Fruit fly (Drosophila melanogaster) whole organism, adult: ENCODE results near the gene brk.

Experiments
- CG11617 ChIP-seq: fragments of 200-800 bp; sonication (Bioruptor generic); optimal IDR thresholded peaks from 2 replicates; lab custom pipeline; 2017; ENCODE audit warnings: mild to moderate bottlenecking, missing biosample characterization, missing genetic modification reagents, missing genetic modification characterization
- CG12768 ChIP-seq: fragments of 200-800 bp; sonication (Bioruptor generic); optimal IDR thresholded peaks from 2 replicates; lab custom pipeline; 2017; ENCODE audit warnings: missing biosample characterization, missing genetic modification characterization, mild to moderate bottlenecking, moderate library complexity, missing genetic modification reagents
- CG14711 ChIP-seq: fragments of 200-800 bp; sonication (Bioruptor generic); optimal IDR thresholded peaks from 2 replicates; lab custom pipeline; 2018; ENCODE audit warnings: missing biosample characterization, mild to moderate bottlenecking, missing genetic modification characterization, moderate library complexity
- CG1620 ChIP-seq: fragments of 200-800 bp; sonication (Bioruptor generic); optimal IDR thresholded peaks from 2 replicates; lab custom pipeline; 2016; ENCODE audit warnings: missing biosample characterization, missing genetic modification characterization
- CG33017 ChIP-seq: fragments of 200-800 bp; sonication (Bioruptor generic); optimal IDR thresholded peaks from 2 replicates; lab custom pipeline; 2018; ENCODE audit warnings: missing biosample characterization, mild to moderate bottlenecking, missing genetic modification characterization, moderate library complexity
- CG5204 ChIP-seq: fragments of 200-800 bp; sonication (Bioruptor generic); optimal IDR thresholded peaks from 2 replicates; lab custom pipeline; 2016; ENCODE audit warnings: missing biosample characterization, missing genetic modification characterization
- CG7045 ChIP-seq: fragments of 200-800 bp; sonication (Bioruptor generic); optimal IDR thresholded peaks from 2 replicates; lab custom pipeline; 2017; ENCODE audit warnings: missing biosample characterization, mild to moderate bottlenecking, missing genetic modification characterization
- CG7101 ChIP-seq: fragments of 200-800 bp; sonication (Bioruptor generic); optimal IDR thresholded peaks from 2 replicates; lab custom pipeline; 2018; ENCODE audit warnings: missing biosample characterization, mild to moderate bottlenecking, missing genetic modification characterization, moderate library complexity
- Clk ChIP-seq: fragments of 200-800 bp; sonication (Bioruptor generic); optimal IDR thresholded peaks from 2 replicates; lab custom pipeline; 2017; ENCODE audit warnings: missing biosample characterization, missing genetic modification characterization
- Crg-1 ChIP-seq: fragments of 200-800 bp; sonication (Bioruptor generic); optimal IDR thresholded peaks from 2 replicates; lab custom pipeline; 2016; ENCODE audit warnings: missing biosample characterization, missing genetic modification characterization
- Hr96 ChIP-seq: fragments of 200-800 bp; sonication (Bioruptor generic); optimal IDR thresholded peaks from 2 replicates; lab custom pipeline; 2016; ENCODE audit warnings: missing biosample characterization, missing genetic modification characterization
- Mnt ChIP-seq: fragments of 200-800 bp; sonication (Bioruptor generic); optimal IDR thresholded peaks from 2 replicates; lab custom pipeline; 2016; ENCODE audit warnings: missing biosample characterization, mild to moderate bottlenecking, missing genetic modification characterization
- bab1 ChIP-seq: fragments of 200-800 bp; sonication (Bioruptor generic); optimal IDR thresholded peaks from 3 replicates; lab custom pipeline; 2019; ENCODE audit warnings: missing biosample characterization, mild to moderate bottlenecking, missing genetic modification characterization, moderate library complexity
- cic ChIP-seq: fragments of 200-800 bp; sonication (Bioruptor generic); optimal IDR thresholded peaks from 2 replicates; lab custom pipeline; 2017; ENCODE audit warnings: missing biosample characterization, mild to moderate bottlenecking, missing genetic modification characterization, moderate library complexity
- cnc ChIP-seq, 2 experiments: fragments of >200 bp; optimal IDR thresholded peaks; 2 replicates each; lab custom pipeline; 2017
- kay ChIP-seq: fragments of 200-800 bp; sonication (Bioruptor generic); peaks from one replicate; lab custom pipeline; 2016; ENCODE audit warnings: missing biosample characterization, missing genetic modification characterization, borderline replicate concordance
- ovo ChIP-seq: fragments of 200-800 bp; sonication (Bioruptor generic); optimal IDR thresholded peaks from 2 replicates; lab custom pipeline; 2016; ENCODE audit warnings: missing biosample characterization, missing genetic modification characterization
- pad ChIP-seq: fragments of 200-800 bp; sonication (Bioruptor generic); optimal IDR thresholded peaks from 3 replicates; lab custom pipeline; 2017; ENCODE audit warnings: missing biosample characterization, missing genetic modification characterization, mild to moderate bottlenecking, moderate library complexity, missing genetic modification reagents
- tj ChIP-seq: fragments of 200-800 bp; sonication (Bioruptor generic); optimal IDR thresholded peaks from 3 replicates; lab custom pipeline; 2017; ENCODE audit warnings: missing biosample characterization, mild to moderate bottlenecking, missing genetic modification characterization, moderate library complexity
- toe ChIP-seq: fragments of 200-800 bp; sonication (Bioruptor generic); optimal IDR thresholded peaks from 2 replicates; lab custom pipeline; 2016; ENCODE audit warnings: missing biosample characterization, missing genetic modification characterization

The brk gene

dm6 chrX:7293874-7294559, 13.7 kb upstream of the brk start:
- TF ChIP-seq CG11617 (GFP tag; lab: Kevin White, UChicago), result peak; percentile 86
- TF ChIP-seq CG7045 (GFP tag; lab: Kevin White, UChicago), result peak; percentile 89
- TF ChIP-seq ovo (GFP tag; lab: Kevin White, UChicago), result peak; percentile 71
- TF ChIP-seq kay (GFP tag; lab: Kevin White, UChicago), result no peak
- peak; percentile 78 for TF ChIP-seq Crg-1 (GFP tag; lab: Kevin White, UChicago)
- TF ChIP-seq CG7101 (tag; lab: Kevin White, UChicago), result peak; percentile 94
- TF ChIP-seq cnc (optimal IDR thresholded peaks at IDR 0.05; lab: Kevin White, UChicago), result no peak
- TF ChIP-seq toe (GFP tag; lab: Kevin White, UChicago), result peak; percentile 72
- TF ChIP-seq Clk (GFP tag; lab: Kevin White, UChicago), result peak; percentile 74
- peak; percentile 77 for TF ChIP-seq tj (GFP tag; lab: Kevin White, UChicago)
- TF ChIP-seq pad (GFP tag; lab: Kevin White, UChicago), result peak; percentile 83
- TF ChIP-seq CG1620 (GFP tag; lab: Kevin White, UChicago), result peak; percentile 54
- TF ChIP-seq CG33017 (tag; lab: Kevin White, UChicago), result peak; percentile 92
- TF ChIP-seq cic (GFP tag; lab: Kevin White, UChicago), result peak; percentile 68
- TF ChIP-seq Mnt, result peak; percentile 49
- peak; percentile 14 for TF ChIP-seq Hr96 (GFP tag; lab: Kevin White, UChicago)
- TF ChIP-seq bab1 (GFP tag; lab: Kevin White, UChicago), result peak; percentile 93
- TF ChIP-seq CG12768 (GFP tag; lab: Kevin White, UChicago), result peak; percentile 93
- TF ChIP-seq CG14711, result peak; percentile 90
- peak; percentile 69 for TF ChIP-seq CG5204

dm6 chrX:7295973-7296372, 11.8 kb upstream of the brk start:
- TF ChIP-seq pad (GFP tag; lab: Kevin White, UChicago) (no peak), CG7045 (GFP tag; lab: Kevin White, UChicago) (no peak), Hr96 (GFP tag; lab: Kevin White, UChicago) (no peak), CG12768 (GFP tag; lab: Kevin White, UChicago) (no peak), cnc (optimal IDR thresholded peaks at IDR 0.05; lab: Kevin White, UChicago) (no peak), CG5204 (no peak), tj (GFP tag; lab: Kevin White, UChicago) (no peak), Crg-1 (GFP tag; lab: Kevin White, UChicago) (no peak), CG1620 (GFP tag; lab: Kevin White, UChicago) (no peak), Clk (GFP tag; lab: Kevin White, UChicago) (no peak), bab1 (GFP tag; lab: Kevin White, UChicago) (no peak)

DNA sequence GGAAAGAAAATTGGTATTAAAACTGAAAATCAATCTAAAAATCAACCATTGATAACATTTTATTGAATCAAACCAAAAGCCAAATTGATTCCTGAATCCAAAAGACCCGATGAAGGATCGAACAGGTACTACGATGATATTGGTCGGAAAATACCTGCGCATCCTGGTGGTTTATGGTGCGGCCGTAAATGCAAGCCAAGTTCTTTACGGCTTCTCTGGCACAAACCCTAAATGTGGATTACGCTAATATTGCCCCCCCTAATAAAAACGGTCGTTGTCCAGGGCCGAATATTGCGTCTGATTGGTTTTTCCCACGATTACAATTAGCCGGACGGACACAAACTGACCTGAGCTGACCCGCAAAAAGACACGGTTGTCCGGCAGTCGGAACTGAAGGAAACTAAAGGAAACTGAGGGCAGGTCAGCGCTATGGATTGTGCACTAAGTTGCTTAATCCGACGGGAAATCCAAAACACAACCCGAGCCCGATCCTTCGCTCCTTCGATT, 11.0 kb upstream of the brk start:
- TF ChIP-seq cnc (optimal IDR thresholded peaks at IDR 0.05; lab: Kevin White, UChicago), result no peak
- TF ChIP-seq CG12768 (GFP tag; lab: Kevin White, UChicago), result no peak
- no peak for TF ChIP-seq kay (GFP tag; lab: Kevin White, UChicago)
- TF ChIP-seq CG7045 (GFP tag; lab: Kevin White, UChicago), result no peak
- no peak for TF ChIP-seq CG7101 (tag; lab: Kevin White, UChicago)
- no peak for TF ChIP-seq pad (GFP tag; lab: Kevin White, UChicago)
- TF ChIP-seq CG5204, result no peak
- no peak for TF ChIP-seq ovo (GFP tag; lab: Kevin White, UChicago)
- TF ChIP-seq toe (GFP tag; lab: Kevin White, UChicago), result no peak
- no peak for TF ChIP-seq Mnt
- no peak for TF ChIP-seq CG1620 (GFP tag; lab: Kevin White, UChicago)
- no peak for TF ChIP-seq cic (GFP tag; lab: Kevin White, UChicago)
- TF ChIP-seq CG14711, result no peak
- no peak for TF ChIP-seq Hr96 (GFP tag; lab: Kevin White, UChicago)

DNA sequence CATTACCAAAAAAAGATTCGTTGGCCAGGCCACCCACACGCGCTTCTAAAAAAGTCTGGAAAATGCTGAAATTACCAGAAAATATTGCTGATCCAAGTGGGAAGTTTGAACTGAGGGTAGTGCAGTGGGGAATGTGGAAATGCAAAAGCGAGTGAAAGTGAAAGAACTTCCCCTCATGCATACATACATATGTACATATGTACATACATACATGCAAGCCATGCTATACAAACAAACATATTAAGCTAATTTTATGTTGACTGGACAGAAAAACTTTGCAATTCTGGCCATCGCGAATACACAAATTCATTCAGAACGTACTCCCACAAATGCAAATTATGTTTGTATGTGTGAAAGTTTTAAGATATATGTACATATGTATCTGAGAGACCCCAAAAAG, 9.4 kb upstream of the brk start:
- TF ChIP-seq pad (GFP tag; lab: Kevin White, UChicago) (peak; percentile 83), CG11617 (GFP tag; lab: Kevin White, UChicago) (no peak), tj (GFP tag; lab: Kevin White, UChicago) (peak; percentile 97)

- TF ChIP-seq cic (GFP tag; lab: Kevin White, UChicago) (peak; percentile 15), tj (GFP tag; lab: Kevin White, UChicago) (peak; percentile 2), CG5204 (peak; percentile 50), CG11617 (GFP tag; lab: Kevin White, UChicago) (peak; percentile 40), CG7045 (GFP tag; lab: Kevin White, UChicago) (peak; percentile 3), toe (GFP tag; lab: Kevin White, UChicago) (peak; percentile 25), bab1 (GFP tag; lab: Kevin White, UChicago) (peak; percentile 36), CG33017 (tag; lab: Kevin White, UChicago) (peak; percentile 22), Mnt (peak; percentile 46), CG14711 (peak; percentile 48), CG1620 (GFP tag; lab: Kevin White, UChicago) (peak; percentile 58), cnc (optimal IDR thresholded peaks at IDR 0.05; lab: Kevin White, UChicago) (no peak), Clk (GFP tag; lab: Kevin White, UChicago) (no peak), ovo (GFP tag; lab: Kevin White, UChicago) (no peak), CG7101 (tag; lab: Kevin White, UChicago) (peak; percentile 65), Crg-1 (GFP tag; lab: Kevin White, UChicago) (peak; percentile 54), CG12768 (GFP tag; lab: Kevin White, UChicago) (peak; percentile 30), Hr96 (GFP tag; lab: Kevin White, UChicago) (peak; percentile 53), pad (GFP tag; lab: Kevin White, UChicago) (no peak), kay (GFP tag; lab: Kevin White, UChicago) (peak; percentile 47)
Measured at dm6 chrX:7299399-7300355, 8.1 kb upstream of the brk start.
